Worm (Caenorhabditis elegans): ENCODE results near the gene pkg-2.

Gene pkg-2

DNA sequence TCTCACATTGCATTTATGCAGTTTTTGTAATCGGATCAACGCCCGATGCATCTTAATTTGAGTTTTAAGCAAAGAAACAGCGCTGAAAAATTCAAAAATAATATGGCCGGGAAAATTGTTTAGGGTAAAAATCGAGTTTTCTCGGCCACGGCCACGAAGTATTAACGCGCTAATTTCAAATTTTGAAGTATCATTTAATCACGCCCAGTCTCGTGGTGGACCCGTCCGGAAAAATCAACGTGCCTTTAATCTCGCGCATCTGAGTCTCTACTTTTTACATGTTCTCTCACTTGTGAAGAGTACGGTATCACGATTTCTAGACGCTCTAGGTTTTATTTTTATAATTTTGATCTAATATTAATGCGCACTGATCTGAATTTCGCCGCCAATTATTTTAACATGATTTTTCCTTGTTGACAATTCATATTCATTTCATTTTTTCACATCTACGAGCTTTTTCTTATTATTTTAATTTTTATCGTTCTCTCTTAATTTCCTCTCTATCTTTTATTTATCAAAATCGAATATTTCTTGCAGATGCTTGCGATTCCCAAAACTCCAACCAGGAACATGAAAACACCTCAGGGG is 21.8 kb upstream of the pkg-2 start, which contains the start of the genes acdh-13 and mesp-1:
Gene acdh-13, minus strand, starts transcription at position 51 of the 588 bp plus-strand sequence.
Gene mesp-1, plus strand, starts transcription at position 538 of the 588 bp plus-strand sequence.
- TF ChIP-seq C34F6.9 (tag; optimal IDR thresholded peaks at IDR 0.05) (peak; percentile 56), sma-3 (GFP tag; optimal IDR thresholded peaks at IDR 0.05) (peak; percentile 14), sma-9 (GFP tag; optimal IDR thresholded peaks at IDR 0.05) (peak; percentile 29), sma-9 (tag; optimal IDR thresholded peaks at IDR 0.05) (no peak), snpc-4 (tag; optimal IDR thresholded peaks at IDR 0.05) (no peak), nhr-12 (tag; optimal IDR thresholded peaks at IDR 0.05) (no peak), ztf-1 (GFP tag; conservative IDR thresholded peaks at IDR 0.05) (no peak), nhr-129 (tag; optimal IDR thresholded peaks at IDR 0.05) (peak; percentile 11), gmeb-1 (tag; optimal IDR thresholded peaks at IDR 0.05) (peak; percentile 87), nhr-21 (tag; optimal IDR thresholded peaks at IDR 0.05) (peak; percentile 6), unc-55 (GFP tag; optimal IDR thresholded peaks at IDR 0.05) (peak; percentile 59), lsy-2 (tag; optimal IDR thresholded peaks at IDR 0.05) (peak in 1 of 2 experiments; percentile 68), egl-27 (tag; optimal IDR thresholded peaks at IDR 0.05) (no peak), nhr-6 (tag; optimal IDR thresholded peaks at IDR 0.05) (no peak)

DNA sequence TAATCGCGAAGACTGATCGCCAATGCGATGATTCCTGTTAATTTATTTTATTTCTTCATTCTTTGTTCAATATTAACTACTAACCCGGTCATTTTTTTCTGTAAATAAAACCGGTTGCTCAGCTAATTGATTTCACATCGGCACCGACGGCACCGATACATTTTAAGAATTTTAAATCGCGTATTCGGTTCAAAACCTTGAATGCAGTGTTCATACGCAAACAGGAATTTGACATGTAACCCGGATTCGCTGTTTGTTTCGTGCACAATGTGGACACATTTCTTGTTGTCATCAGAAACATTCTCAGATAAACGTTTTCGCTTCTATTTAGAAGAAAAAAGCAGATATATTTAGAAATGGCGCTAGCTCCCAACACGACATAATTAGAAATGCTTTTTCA is 20.7 kb upstream of the pkg-2 start:
- TF ChIP-seq crh-2 (tag; optimal IDR thresholded peaks at IDR 0.05) (no peak), fos-1 (tag; optimal IDR thresholded peaks at IDR 0.05) (no peak), elt-3 (tag; optimal IDR thresholded peaks at IDR 0.05) (no peak), unc-55 (GFP tag; optimal IDR thresholded peaks at IDR 0.05) (no peak), nhr-6 (tag; optimal IDR thresholded peaks at IDR 0.05) (no peak), nhr-10 (tag; optimal IDR thresholded peaks at IDR 0.05) (no peak), ceh-82 (tag; optimal IDR thresholded peaks at IDR 0.05) (no peak), Y55F3AM.14 (GFP tag; optimal IDR thresholded peaks at IDR 0.05) (no peak)

DNA sequence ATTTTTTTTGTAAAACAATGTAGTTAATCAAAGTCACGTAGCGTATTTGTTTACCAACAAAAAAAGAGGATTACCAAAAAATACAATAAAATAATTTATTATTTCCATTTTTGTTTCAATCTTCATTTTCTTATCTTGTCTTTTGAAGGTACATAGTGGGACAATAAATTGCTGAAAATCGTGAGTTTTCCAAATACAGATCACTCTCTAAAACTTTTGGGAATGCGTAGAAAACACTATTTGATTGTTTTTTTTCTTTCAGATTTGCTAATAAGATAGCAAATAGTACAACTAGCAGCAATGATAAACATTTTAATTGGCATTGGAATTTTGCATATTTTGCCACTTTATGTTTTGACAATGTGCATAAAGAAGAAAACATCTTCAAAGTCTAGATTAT is 19.3 kb upstream of the pkg-2 start, which contains the start of gene C28C12.1:
Gene C28C12.1, plus strand, starts transcription at position 301 of the 400 bp plus-strand sequence.
- TF ChIP-seq ceh-16 (tag; optimal IDR thresholded peaks at IDR 0.05) (no peak), ztf-1 (GFP tag; conservative IDR thresholded peaks at IDR 0.05) (no peak), mbf-1 (tag; optimal IDR thresholded peaks at IDR 0.05) (no peak), nhr-6 (tag; optimal IDR thresholded peaks at IDR 0.05) (no peak), nhr-129 (tag; optimal IDR thresholded peaks at IDR 0.05) (no peak), zag-1 (tag; optimal IDR thresholded peaks at IDR 0.05) (no peak), snpc-4 (tag; optimal IDR thresholded peaks at IDR 0.05) (no peak), Y55F3AM.14 (GFP tag; optimal IDR thresholded peaks at IDR 0.05) (no peak), egl-27 (tag; optimal IDR thresholded peaks at IDR 0.05) (no peak), nhr-23 (tag; optimal IDR thresholded peaks at IDR 0.05) (no peak), nhr-237 (tag; optimal IDR thresholded peaks at IDR 0.05) (no peak), ZK546.5 (tag; optimal IDR thresholded peaks at IDR 0.05) (no peak), R02D3.7 (tag; optimal IDR thresholded peaks at IDR 0.05) (no peak), mab-5 (tag; optimal IDR thresholded peaks at IDR 0.05) (no peak), alr-1 (tag; optimal IDR thresholded peaks at IDR 0.05) (no peak), dmd-4 (tag; optimal IDR thresholded peaks at IDR 0.05) (no peak)

DNA sequence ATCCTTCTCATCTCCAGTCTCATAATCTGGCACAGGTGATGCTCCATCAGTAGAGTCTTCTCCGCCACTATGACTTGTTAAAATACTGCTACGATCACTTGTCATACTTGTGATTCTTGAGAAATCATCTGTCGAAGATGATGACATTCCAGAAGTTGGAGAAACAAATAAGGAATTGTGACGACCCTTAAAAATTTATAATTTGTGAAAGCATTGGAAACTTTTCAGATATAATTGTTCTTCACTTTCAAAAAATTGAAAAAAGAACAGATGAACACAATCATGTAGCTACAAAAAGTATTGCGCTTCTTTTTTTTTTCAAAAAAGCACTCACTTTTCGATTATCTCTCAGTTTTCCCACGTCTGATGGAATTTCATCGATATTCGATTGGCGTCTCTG is 14.7 kb upstream of the pkg-2 start:
- TF ChIP-seq egl-27 (tag; optimal IDR thresholded peaks at IDR 0.05) (no peak), ZK546.5 (tag; optimal IDR thresholded peaks at IDR 0.05) (no peak), peb-1 (tag; optimal IDR thresholded peaks at IDR 0.05) (no peak), elt-3 (tag; optimal IDR thresholded peaks at IDR 0.05) (no peak), nhr-6 (tag; optimal IDR thresholded peaks at IDR 0.05) (no peak), ztf-1 (GFP tag; conservative IDR thresholded peaks at IDR 0.05) (no peak), lsy-2 (tag; optimal IDR thresholded peaks at IDR 0.05) (no peak), unc-62 (GFP tag; optimal IDR thresholded peaks at IDR 0.05) (no peak), sem-4 (tag; optimal IDR thresholded peaks at IDR 0.05) (no peak), unc-39 (tag; optimal IDR thresholded peaks at IDR 0.05) (no peak), nhr-129 (tag; optimal IDR thresholded peaks at IDR 0.05) (no peak), nhr-12 (tag; optimal IDR thresholded peaks at IDR 0.05) (no peak), skn-1 (tag; optimal IDR thresholded peaks at IDR 0.05) (no peak)

ce11 chrIV:8510534-8510933 is 10.2 kb upstream of the pkg-2 start, which contains the start of gene tag-77:
Gene tag-77 (minus strand): TSS chrIV:8510548.
- TF ChIP-seq snpc-4 (tag; optimal IDR thresholded peaks at IDR 0.05) (peak; percentile 26), gmeb-1 (tag; optimal IDR thresholded peaks at IDR 0.05) (no peak), fos-1 (tag; optimal IDR thresholded peaks at IDR 0.05) (peak; percentile 92), mbf-1 (tag; optimal IDR thresholded peaks at IDR 0.05) (no peak), blmp-1 (tag; optimal IDR thresholded peaks at IDR 0.05; ENCODE audit: insufficient read depth) (no peak), ceh-82 (tag; optimal IDR thresholded peaks at IDR 0.05) (no peak), lsy-2 (tag; optimal IDR thresholded peaks at IDR 0.05) (no peak), nhr-129 (tag; optimal IDR thresholded peaks at IDR 0.05) (peak; percentile 20), nhr-237 (tag; optimal IDR thresholded peaks at IDR 0.05) (no peak), nhr-11 (tag; optimal IDR thresholded peaks at IDR 0.05) (no peak), skn-1 (tag; optimal IDR thresholded peaks at IDR 0.05) (no peak), ztf-11 (tag; optimal IDR thresholded peaks at IDR 0.05) (no peak)
